Worm (Caenorhabditis elegans): Measurements from ENCODE around the gene icap-1.

Gene icap-1

ce11 chrIV:13777480-13777879 is 9.3 kb downstream of the icap-1 start, which contains the start of gene rpl-18:
Gene rpl-18, plus strand, starts transcription at chrIV:13777865.
- TF ChIP-seq unc-62 (GFP tag; optimal IDR thresholded peaks at IDR 0.05), result no peak

ce11 chrIV:13776745-13777144 is 10.0 kb downstream of the icap-1 start:
- no peak for TF ChIP-seq unc-62 (GFP tag; optimal IDR thresholded peaks at IDR 0.05)

- TF ChIP-seq unc-62 (GFP tag; optimal IDR thresholded peaks at IDR 0.05), result no peak
Measured at ce11 chrIV:13776115-13776514, 10.6 kb downstream of the icap-1 start, which contains the start of gene Y45F10D.16. Gene Y45F10D.16, plus strand, starts transcription at chrIV:13776415.

- TF ChIP-seq unc-62 (GFP tag; optimal IDR thresholded peaks at IDR 0.05), result no peak
Measured at ce11 chrIV:13774578-13774977, 12.2 kb downstream of the icap-1 start, which contains the start of gene Y45F10D.2. Gene Y45F10D.2, minus strand, starts transcription at chrIV:13774678.

ce11 chrIV:13764708-13765107 is 22.1 kb downstream of the icap-1 start:
- no peak for TF ChIP-seq unc-62 (GFP tag; optimal IDR thresholded peaks at IDR 0.05)

- TF ChIP-seq unc-62 (GFP tag; optimal IDR thresholded peaks at IDR 0.05), result no peak
Measured at ce11 chrIV:13763449-13763848, 23.3 kb downstream of the icap-1 start.

- TF ChIP-seq unc-62 (GFP tag; optimal IDR thresholded peaks at IDR 0.05), result no peak
Measured at ce11 chrIV:13755619-13756018, 31.1 kb downstream of the icap-1 start.

- TF ChIP-seq unc-62 (GFP tag; optimal IDR thresholded peaks at IDR 0.05), result no peak
Measured at ce11 chrIV:13750033-13750432, 36.7 kb downstream of the icap-1 start, which contains the start of gene sorb-1. Gene sorb-1, plus strand, starts transcription at chrIV:13750333.

- no peak for TF ChIP-seq unc-62 (GFP tag; optimal IDR thresholded peaks at IDR 0.05)
Measured at ce11 chrIV:13748798-13749197, 38.0 kb downstream of the icap-1 start.

ce11 chrIV:13745409-13745808 is 41.4 kb downstream of the icap-1 start, which contains the start of gene C47A4.5:
Gene C47A4.5, plus strand, starts transcription at chrIV:13745709.
- no peak for TF ChIP-seq unc-62 (GFP tag; optimal IDR thresholded peaks at IDR 0.05)

- TF ChIP-seq unc-62 (GFP tag; optimal IDR thresholded peaks at IDR 0.05), result no peak
Measured at ce11 chrIV:13742244-13742643, 44.5 kb downstream of the icap-1 start, which contains the start of gene C47A4.3. Gene C47A4.3, minus strand, starts transcription at chrIV:13742344.
